Fruit fly (Drosophila melanogaster) whole organism, embryonic: ENCODE results near the gene CG9932.

Source experiments
- CG10979 ChIP-seq: fragments of 200-800 bp; sonication (Bioruptor generic); optimal IDR thresholded peaks from 2 replicates; lab custom pipeline; 2018; ENCODE audit warnings: missing biosample characterization, mild to moderate bottlenecking, missing genetic modification characterization, moderate library complexity
- CG11504 ChIP-seq: fragments of 200-800 bp; sonication (Bioruptor generic); optimal IDR thresholded peaks from 3 replicates; lab custom pipeline; 2019; ENCODE audit warnings: missing biosample characterization, mild to moderate bottlenecking, missing genetic modification characterization, moderate library complexity
- CG12299 ChIP-seq: fragments of 200-800 bp; sonication (Bioruptor generic); optimal IDR thresholded peaks from 2 replicates; lab custom pipeline; 2018; ENCODE audit warnings: missing biosample characterization, mild to moderate bottlenecking, missing genetic modification characterization
- CG12659 ChIP-seq: fragments of 200-800 bp; sonication (Bioruptor generic); optimal IDR thresholded peaks from 3 replicates; lab custom pipeline; 2017; ENCODE audit warnings: mild to moderate bottlenecking, missing biosample characterization, missing genetic modification reagents, missing genetic modification characterization
- CG12942 ChIP-seq: fragments of 200-800 bp; sonication (Bioruptor generic); optimal IDR thresholded peaks from 3 replicates; lab custom pipeline; 2016; ENCODE audit warnings: missing biosample characterization, missing genetic modification characterization
- CG13123 ChIP-seq: fragments of 200-800 bp; sonication (Bioruptor generic); optimal IDR thresholded peaks from 2 replicates; lab custom pipeline; 2016; ENCODE audit warnings: missing biosample characterization, missing genetic modification characterization
- CG13287 ChIP-seq: fragments of 200-800 bp; sonication (Bioruptor generic); IDR thresholded peaks from 2 replicates; pipeline ENCODE4 v1.3.6; 2022; ENCODE audit warnings: missing biosample characterization, missing genetic modification characterization; ENCODE audit not compliant: partially characterized antibody
- CG13296 ChIP-seq: fragments of 200-800 bp; sonication (Bioruptor generic); optimal IDR thresholded peaks from 3 replicates; lab custom pipeline; 2018; ENCODE audit warnings: missing biosample characterization, mild to moderate bottlenecking, missing genetic modification characterization
- CG14965 ChIP-seq: fragments of 200-800 bp; sonication (Bioruptor generic); optimal IDR thresholded peaks from 2 replicates; lab custom pipeline; 2016; ENCODE audit warnings: missing biosample characterization, missing genetic modification characterization, borderline replicate concordance
- CG1602 ChIP-seq: fragments of 200-800 bp; sonication (Bioruptor generic); optimal IDR thresholded peaks from 3 replicates; lab custom pipeline; 2016; ENCODE audit warnings: missing biosample characterization, missing genetic modification characterization
- CG18476 ChIP-seq: fragments of 200-800 bp; sonication (Bioruptor generic); optimal IDR thresholded peaks from 2 replicates; lab custom pipeline; 2016; ENCODE audit warnings: missing biosample characterization, mild to moderate bottlenecking, missing genetic modification characterization
- CG30020 ChIP-seq: fragments of 200-800 bp; optimal IDR thresholded peaks from 2 replicates; lab custom pipeline; 2019; ENCODE audit warnings: missing biosample characterization, mild to moderate bottlenecking, missing genetic modification characterization, moderate library complexity
- CG3281 ChIP-seq: fragments of 200-800 bp; sonication (Bioruptor generic); optimal IDR thresholded peaks from 3 replicates; lab custom pipeline; 2017; ENCODE audit warnings: missing biosample characterization, mild to moderate bottlenecking, missing genetic modification characterization
- CG4617 ChIP-seq: fragments of 200-800 bp; sonication (Bioruptor generic); optimal IDR thresholded peaks from 3 replicates; lab custom pipeline; 2016; ENCODE audit warnings: missing biosample characterization, missing genetic modification characterization, borderline replicate concordance
- CG6689 ChIP-seq: fragments of 200-800 bp; sonication (Bioruptor generic); IDR thresholded peaks from 2 replicates; pipeline ENCODE4 v1.3.6; 2022; ENCODE audit warnings: missing biosample characterization, missing genetic modification characterization
- CG8281 ChIP-seq: fragments of 200-800 bp; sonication (Bioruptor generic); optimal IDR thresholded peaks from 2 replicates; lab custom pipeline; 2018; ENCODE audit warnings: missing biosample characterization, mild to moderate bottlenecking, missing genetic modification characterization, moderate library complexity
- CG9437 ChIP-seq: fragments of 200-800 bp; sonication (Bioruptor generic); optimal IDR thresholded peaks from 2 replicates; lab custom pipeline; 2018; ENCODE audit warnings: missing biosample characterization, mild to moderate bottlenecking, missing genetic modification characterization
- CrebB ChIP-seq: fragments of 200-800 bp; sonication (Bioruptor generic); optimal IDR thresholded peaks from 3 replicates; lab custom pipeline; 2018; ENCODE audit warnings: missing biosample characterization, mild to moderate bottlenecking, missing genetic modification characterization
- Dip3 ChIP-seq: fragments of 200-800 bp; sonication (Bioruptor generic); optimal IDR thresholded peaks from 3 replicates; lab custom pipeline; 2016; ENCODE audit warnings: missing biosample characterization, missing genetic modification characterization
- ERR ChIP-seq: fragments of 200-800 bp; sonication (Bioruptor generic); optimal IDR thresholded peaks from 2 replicates; lab custom pipeline; 2016; ENCODE audit warnings: missing biosample characterization, missing genetic modification characterization
- Fer1 ChIP-seq: fragments of 200-800 bp; sonication (Bioruptor generic); optimal IDR thresholded peaks from 2 replicates; lab custom pipeline; 2017; ENCODE audit warnings: missing biosample characterization, mild to moderate bottlenecking, missing genetic modification characterization
- HHEX ChIP-seq: fragments of 200-800 bp; sonication (Bioruptor generic); optimal IDR thresholded peaks from 3 replicates; lab custom pipeline; 2017; ENCODE audit warnings: missing biosample characterization, mild to moderate bottlenecking, missing genetic modification characterization, missing genetic modification reagents
- HmgZ ChIP-seq: fragments of 200-800 bp; sonication (Bioruptor generic); optimal IDR thresholded peaks from 2 replicates; lab custom pipeline; 2018; ENCODE audit warnings: missing biosample characterization, mild to moderate bottlenecking, missing genetic modification characterization
- Hmx ChIP-seq: fragments of 200-800 bp; sonication (Bioruptor generic); optimal IDR thresholded peaks from 2 replicates; lab custom pipeline; 2016; ENCODE audit warnings: missing biosample characterization, missing genetic modification characterization
- Hr51 ChIP-seq, 2 experiments: fragments of 200-800 bp; sonication (Bioruptor generic); optimal IDR thresholded peaks; 2 replicates in 1 of 2; 3 replicates in 1 of 2; lab custom pipeline; 2016 to 2018; ENCODE audit warnings: missing biosample characterization in 2 of 2, missing genetic modification characterization in 2 of 2, mild to moderate bottlenecking in 1 of 2, moderate library complexity in 1 of 2
- NC2α ChIP-seq: fragments of 200-800 bp; sonication (Bioruptor generic); optimal IDR thresholded peaks from 2 replicates; lab custom pipeline; 2016; ENCODE audit warnings: missing biosample characterization, missing genetic modification characterization
- NK7.1 ChIP-seq: fragments of 200-800 bp; sonication (Bioruptor generic); optimal IDR thresholded peaks from 3 replicates; lab custom pipeline; 2016; ENCODE audit warnings: missing biosample characterization, missing genetic modification characterization
- Opbp ChIP-seq: fragments of 200-800 bp; sonication (Bioruptor generic); IDR thresholded peaks from 3 replicates; pipeline ENCODE4 v1.3.6; 2022; ENCODE audit warnings: missing biosample characterization, missing genetic modification characterization; ENCODE audit not compliant: partially characterized antibody
- Rfx ChIP-seq: fragments of 200-800 bp; sonication (Bioruptor generic); IDR thresholded peaks from 2 replicates; pipeline ENCODE4 v1.3.6; 2022; ENCODE audit warnings: missing biosample characterization, missing genetic modification characterization
- Stat92E ChIP-seq, 3 experiments: fragments of >200 bp in 2 of 3; fragments of 200-800 bp in 1 of 3; sonication (Bioruptor generic) in 1 of 3; optimal IDR thresholded peaks; 2 replicates each; lab custom pipeline; 2017 to 2019; ENCODE audit warnings: missing biosample characterization in 3 of 3, missing genetic modification characterization in 3 of 3, mild to moderate bottlenecking in 1 of 3, moderate library complexity in 1 of 3
- aop ChIP-seq: fragments of 200-800 bp; sonication (Bioruptor generic); IDR thresholded peaks from 2 replicates; pipeline ENCODE4 v1.3.6; 2022; ENCODE audit warnings: missing biosample characterization, missing genetic modification characterization
- bbx ChIP-seq: fragments of 200-800 bp; sonication (Bioruptor generic); IDR thresholded peaks from 2 replicates; pipeline ENCODE4 v1.3.6; 2022; ENCODE audit warnings: missing biosample characterization, missing genetic modification characterization; ENCODE audit not compliant: partially characterized antibody
- bsh ChIP-seq, 2 experiments: fragments of 200-800 bp; sonication (Bioruptor generic); optimal IDR thresholded peaks; 2 replicates each; lab custom pipeline; 2017 to 2018; ENCODE audit warnings: mild to moderate bottlenecking in 2 of 2, missing biosample characterization in 2 of 2, missing genetic modification characterization in 2 of 2, moderate library complexity in 1 of 2
- croc ChIP-seq: fragments of 200-800 bp; sonication (Bioruptor generic); conservative IDR thresholded peaks from 3 replicates; pipeline ENCODE4 v1.3.6; 2022; ENCODE audit warnings: missing biosample characterization, missing genetic modification characterization
- cwo ChIP-seq: fragments of 200-800 bp; sonication (Bioruptor generic); optimal IDR thresholded peaks from 3 replicates; lab custom pipeline; 2017; ENCODE audit warnings: missing biosample characterization, missing genetic modification characterization, mild to moderate bottlenecking, moderate library complexity, missing genetic modification reagents
- da ChIP-seq: fragments of 200-800 bp; sonication (Bioruptor generic); optimal IDR thresholded peaks from 2 replicates; lab custom pipeline; 2016; ENCODE audit warnings: missing biosample characterization, missing genetic modification characterization
- exex ChIP-seq: fragments of 200-800 bp; sonication (Bioruptor generic); optimal IDR thresholded peaks from 4 replicates; lab custom pipeline; 2018; ENCODE audit warnings: missing biosample characterization, mild to moderate bottlenecking, missing genetic modification characterization, moderate library complexity
- gce ChIP-seq: fragments of 200-800 bp; sonication (Bioruptor generic); IDR thresholded peaks from 3 replicates; pipeline ENCODE4 v1.3.6; 2022; ENCODE audit warnings: missing biosample characterization, missing genetic modification characterization
- gcm ChIP-seq: fragments of 200-800 bp; sonication (Bioruptor generic); optimal IDR thresholded peaks from 2 replicates; lab custom pipeline; 2019; ENCODE audit warnings: missing biosample characterization, mild to moderate bottlenecking, missing genetic modification characterization, moderate library complexity
- gcm2 ChIP-seq: fragments of 200-800 bp; sonication (Bioruptor generic); optimal IDR thresholded peaks from 2 replicates; lab custom pipeline; 2016; ENCODE audit warnings: missing biosample characterization, missing genetic modification characterization
- gfzf ChIP-seq: fragments of 200-800 bp; sonication (Bioruptor generic); optimal IDR thresholded peaks from 2 replicates; lab custom pipeline; 2016; ENCODE audit warnings: missing biosample characterization, mild to moderate bottlenecking, missing genetic modification characterization, moderate library complexity
- ind ChIP-seq: fragments of 200-800 bp; sonication (Bioruptor generic); optimal IDR thresholded peaks from 3 replicates; lab custom pipeline; 2016; ENCODE audit warnings: missing biosample characterization, missing genetic modification characterization
- otp ChIP-seq: fragments of 200-800 bp; sonication (Bioruptor generic); IDR thresholded peaks from 3 replicates; pipeline ENCODE4, ENCODE4 v1.3.6; 2022; ENCODE audit warnings: missing biosample characterization, missing genetic modification characterization
- sd ChIP-seq: fragments of 200-800 bp; sonication (Bioruptor generic); optimal IDR thresholded peaks from 3 replicates; lab custom pipeline; 2018; ENCODE audit warnings: missing biosample characterization, mild to moderate bottlenecking, missing genetic modification characterization, moderate library complexity
- sim ChIP-seq: fragments of 200-800 bp; sonication (Bioruptor generic); IDR thresholded peaks from 2 replicates; pipeline ENCODE4 v1.3.6; 2022; ENCODE audit warnings: missing biosample characterization, missing genetic modification characterization
- sna ChIP-seq: fragments of 200-800 bp; sonication (Bioruptor generic); IDR thresholded peaks from 2 replicates; pipeline ENCODE4 v1.3.6; 2022; ENCODE audit warnings: missing biosample characterization, missing genetic modification characterization; ENCODE audit not compliant: partially characterized antibody
- zf30C ChIP-seq: fragments of 200-800 bp; sonication (Bioruptor generic); optimal IDR thresholded peaks from 3 replicates; lab custom pipeline; 2018; ENCODE audit warnings: missing biosample characterization, mild to moderate bottlenecking, missing genetic modification characterization
- zfh1 ChIP-seq: fragments of 200-800 bp; sonication (Bioruptor generic); IDR thresholded peaks from 3 replicates; pipeline ENCODE4 v1.3.6; 2022; ENCODE audit warnings: missing biosample characterization, missing genetic modification characterization

Gene CG9932

dm6 chr2L:13083423-13084079 is 23.6 kb upstream of the CG9932 start (continued):
- TF ChIP-seq CrebB (tag; lab: Kevin White, UChicago): peak; percentile 82
- TF ChIP-seq CG18476 (GFP tag; lab: Kevin White, UChicago): peak; percentile 61
- peak; percentile 88 for TF ChIP-seq cwo
- peak; percentile 54 for TF ChIP-seq Hmx (GFP tag; lab: Kevin White, UChicago)
- TF ChIP-seq NC2α (GFP tag; lab: Kevin White, UChicago): peak; percentile 3
- TF ChIP-seq CG10979: no peak
- TF ChIP-seq zfh1: peak; percentile 84
- peak; percentile 64 for TF ChIP-seq CG9437 (GFP tag; lab: Kevin White, UChicago)
- TF ChIP-seq Rfx (GFP tag; lab: Robert Waterston, UW): peak; percentile 98
- peak; percentile 88 for TF ChIP-seq ERR (GFP tag; lab: Kevin White, UChicago)
- TF ChIP-seq CG12942 (GFP tag; lab: Kevin White, UChicago): peak; percentile 56
- TF ChIP-seq CG13287 (GFP tag; lab: Robert Waterston, UW): no peak; the same call in 1 of the 2 replicates
- TF ChIP-seq bsh (GFP tag; optimal IDR thresholded peaks at IDR 0.05; lab: Kevin White, UChicago): peak in 1 of 2 experiments; percentile 77
- TF ChIP-seq CG12659: peak; percentile 89
- no peak for TF ChIP-seq Opbp (GFP tag; lab: Robert Waterston, UW)
- TF ChIP-seq HHEX (GFP tag; lab: Kevin White, UChicago): peak; percentile 86
- TF ChIP-seq CG14965 (GFP tag; lab: Kevin White, UChicago): peak; percentile 2
- TF ChIP-seq CG12299 (tag; lab: Kevin White, UChicago): peak; percentile 52
- TF ChIP-seq sim (GFP tag; lab: Robert Waterston, UW): peak; percentile 61; the same call in 1 of the 2 replicates
- peak; percentile 91 for TF ChIP-seq HmgZ (tag; lab: Kevin White, UChicago)
- TF ChIP-seq gcm2 (GFP tag; lab: Kevin White, UChicago): peak; percentile 90
- TF ChIP-seq NK7.1 (GFP tag; lab: Kevin White, UChicago): peak; percentile 78
- TF ChIP-seq bbx: no peak
- TF ChIP-seq CG13123 (GFP tag; lab: Kevin White, UChicago): peak; percentile 69
- peak; percentile 86 for TF ChIP-seq ind (GFP tag; lab: Kevin White, UChicago)
- TF ChIP-seq otp (GFP tag; lab: Robert Waterston, UW): peak; percentile 86
- peak; percentile 48 for TF ChIP-seq da (GFP tag; lab: Kevin White, UChicago)
- TF ChIP-seq gcm (GFP tag; lab: Kevin White, UChicago): no peak
- peak; percentile 88 for TF ChIP-seq CG6689 (GFP tag; lab: Robert Waterston, UW)
- peak; percentile 72 for TF ChIP-seq CG13296
- TF ChIP-seq aop (GFP tag; lab: Robert Waterston, UW): no peak
- no peak for TF ChIP-seq sna (GFP tag; lab: Robert Waterston, UW)
- peak; percentile 46; the same call in 2 of the 3 replicates for TF ChIP-seq croc (GFP tag; lab: Robert Waterston, UW)
- peak; percentile 80 to 81 for TF ChIP-seq Hr51 (GFP tag; optimal IDR thresholded peaks at IDR 0.05; lab: Kevin White, UChicago)
- peak; percentile 86 for TF ChIP-seq Fer1
- TF ChIP-seq zf30C (GFP tag; lab: Kevin White, UChicago): no peak
- TF ChIP-seq gce (GFP tag; lab: Robert Waterston, UW): no peak
- TF ChIP-seq CG4617 (GFP tag; lab: Kevin White, UChicago): peak; percentile 51
- peak; percentile 83 for TF ChIP-seq sd (tag; lab: Kevin White, UChicago)
- peak; percentile 89 for TF ChIP-seq CG3281 (GFP tag; lab: Kevin White, UChicago)
- TF ChIP-seq gfzf: no peak
- peak; percentile 51 for TF ChIP-seq exex
- TF ChIP-seq CG1602 (GFP tag; lab: Kevin White, UChicago): peak; percentile 60
- TF ChIP-seq CG8281 (tag; lab: Kevin White, UChicago): peak; percentile 43
- no peak for TF ChIP-seq Stat92E (GFP tag; optimal IDR thresholded peaks at IDR 0.05; lab: Kevin White, UChicago)
- peak; percentile 79 for TF ChIP-seq CG11504 (tag; lab: Kevin White, UChicago)
- peak; percentile 80 for TF ChIP-seq Dip3 (GFP tag; lab: Kevin White, UChicago)
- TF ChIP-seq CG30020 (tag; lab: Kevin White, UChicago): no peak
